Fruit fly (Drosophila melanogaster) S2 (cell line): ENCODE results near the gene CkIIalpha-i3.

Experiments used
- CG8478 ChIP-seq: fragments of >200 bp; optimal IDR thresholded peaks from 2 replicates; lab custom pipeline; 2018
- CTCF ChIP-seq, 2 experiments: fragments of >200 bp; optimal IDR thresholded peaks; 2 replicates each; lab custom pipeline; 2018

- no peak for TF ChIP-seq CG8478 (lab: Kevin White, UChicago)
- no peak for TF ChIP-seq CTCF (optimal IDR thresholded peaks at IDR 0.05; lab: Kevin White, UChicago)
Measured at dm6 chr3L:696404-697054, 13.9 kb downstream of the CkIIalpha-i3 start.
